Worm (Caenorhabditis elegans) whole organism, L4 larva: Measurements from ENCODE around the gene D1005.4.

Experiments used
- ZK337.2 ChIP-seq: fragments of 200-800 bp; sonication (Bioruptor generic); IDR thresholded peaks from 2 replicates; pipeline ENCODE4 v1.3.6; 2022; ENCODE audit warnings: missing genetic modification reagents, missing genetic modification characterization, missing compliant biosample characterization
- ZK546.5 ChIP-seq, 2 experiments: sonication (generic microtip); optimal IDR thresholded peaks; 2 replicates each; lab custom pipeline; 2017; ENCODE audit warnings: missing biosample characterization in 2 of 2, missing genetic modification characterization in 2 of 2
- gei-8 ChIP-seq: fragments of 200-800 bp; sonication (Bioruptor generic); optimal IDR thresholded peaks from 2 replicates; lab custom pipeline; 2018; ENCODE audit warnings: mild to moderate bottlenecking, missing genetic modification characterization, missing compliant biosample characterization
- vab-7 ChIP-seq: fragments of 200-800 bp; sonication (Bioruptor generic); IDR thresholded peaks from 2 replicates; pipeline ENCODE4 v1.3.6; 2022; ENCODE audit warnings: missing genetic modification reagents, missing genetic modification characterization, missing compliant biosample characterization

- TF ChIP-seq ZK546.5 (tag; optimal IDR thresholded peaks at IDR 0.05; lab: Kevin White, UChicago) (no peak), ZK337.2 (GFP tag; lab: Robert Waterston, UW) (no peak), gei-8 (GFP tag; lab: Kevin White, UChicago) (no peak), vab-7 (no peak)
Observed at ce11 chrX:1476005-1476404, 9.6 kb downstream of the D1005.4 start.
